In the genomic region with DNA sequence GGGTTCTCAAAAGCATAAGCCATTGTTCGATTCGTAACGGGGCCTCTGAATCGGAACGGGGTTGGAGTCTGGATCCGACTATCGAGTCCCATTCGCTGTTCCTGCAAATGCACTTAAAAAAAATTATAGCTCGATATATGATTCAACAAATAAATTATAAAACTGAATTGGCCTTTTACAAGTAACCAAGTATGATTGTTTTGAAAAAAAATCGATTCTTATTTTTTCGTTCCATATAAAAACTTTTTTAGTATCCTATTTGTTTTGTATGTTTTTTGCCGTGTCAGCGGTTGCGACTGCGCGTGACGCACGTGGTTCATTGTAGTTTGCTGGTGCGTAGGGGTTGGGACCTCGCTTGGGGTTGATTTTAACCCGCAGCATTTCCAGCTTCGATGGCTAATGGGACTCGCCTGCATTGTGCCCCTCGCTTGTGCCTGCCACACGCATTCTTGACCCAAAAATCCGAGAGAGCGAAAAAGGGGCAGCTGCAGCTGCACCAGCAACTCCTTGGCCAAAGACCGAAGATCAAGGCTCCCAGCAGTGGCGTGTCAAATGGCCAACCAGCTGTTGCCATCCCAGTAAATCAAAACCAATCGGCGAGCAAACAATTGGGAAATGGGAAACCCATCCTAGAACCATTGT, we compare ENCODE assay signal across 1 fruit fly cellular context.
TF ChIP-seq lines count a peak whose summit lies in the region.

No protein-coding gene starts in this region.

TF ChIP-seq in whole organism, embryonic, 481 proteins besides CTCF, POLR2A, EP300 and RAD21 (continued from another document and continues in another):
- no peak for TF ChIP-seq sima (GFP tag; optimal IDR thresholded peaks at IDR 0.05; lab: Kevin White, UChicago)
- peak; percentile 66 for TF ChIP-seq Side (GFP tag; optimal IDR thresholded peaks at IDR 0.05; lab: Kevin White, UChicago)
- peak; percentile 6 for TF ChIP-seq CG3163 (GFP tag; optimal IDR thresholded peaks at IDR 0.05; lab: Kevin White, UChicago)
- peak; percentile 44 for TF ChIP-seq Elba2 (GFP tag; optimal IDR thresholded peaks at IDR 0.05; lab: Kevin White, UChicago)
- TF ChIP-seq oc (tag; optimal IDR thresholded peaks at IDR 0.05; lab: Kevin White, UChicago) = peak; percentile 11
- TF ChIP-seq CG10147 (GFP tag; optimal IDR thresholded peaks at IDR 0.05; lab: Kevin White, UChicago) = no peak
- TF ChIP-seq Taf1 (GFP tag; IDR thresholded peaks at IDR 0.05; lab: Robert Waterston, UW) = no peak
- TF ChIP-seq CG15269 (tag; optimal IDR thresholded peaks at IDR 0.05; lab: Kevin White, UChicago) = no peak
- no peak for TF ChIP-seq aop (GFP tag; IDR thresholded peaks at IDR 0.05; lab: Robert Waterston, UW)
- peak; percentile 36 for TF ChIP-seq CG12219 (GFP tag; optimal IDR thresholded peaks at IDR 0.05; lab: Kevin White, UChicago)
- TF ChIP-seq hbn (GFP tag; IDR thresholded peaks at IDR 0.05; lab: Robert Waterston, UW; ENCODE audit: partially characterized antibody) = no peak
- no peak for TF ChIP-seq CG6791 (GFP tag; IDR thresholded peaks at IDR 0.05; lab: Robert Waterston, UW; ENCODE audit: partially characterized antibody)
- TF ChIP-seq CG4730 (GFP tag; IDR thresholded peaks at IDR 0.05; lab: Robert Waterston, UW) = peak; percentile 49; the same call in 1 of the 2 replicates
- no peak for TF ChIP-seq bigmax (GFP tag; optimal IDR thresholded peaks at IDR 0.05; lab: Kevin White, UChicago)
- no peak for TF ChIP-seq wek (GFP tag; optimal IDR thresholded peaks at IDR 0.05; lab: Kevin White, UChicago)
- no peak for TF ChIP-seq Trl (optimal IDR thresholded peaks at IDR 0.05; lab: Kevin White, UChicago)
- peak; percentile 72 for TF ChIP-seq Trl (GFP tag; optimal IDR thresholded peaks at IDR 0.05; lab: Kevin White, UChicago)
- TF ChIP-seq MTF-1 (GFP tag; optimal IDR thresholded peaks at IDR 0.05; lab: Kevin White, UChicago; ENCODE audit: borderline replicate concordance) = no peak
- peak; percentile 64 for TF ChIP-seq CG2202 (tag; optimal IDR thresholded peaks at IDR 0.05; lab: Kevin White, UChicago)
- peak; percentile 47 for TF ChIP-seq pnt (GFP tag; optimal IDR thresholded peaks at IDR 0.05; lab: Kevin White, UChicago)
- TF ChIP-seq CG31388 (GFP tag; optimal IDR thresholded peaks at IDR 0.05; lab: Kevin White, UChicago) = no peak
- TF ChIP-seq hth (optimal IDR thresholded peaks at IDR 0.05; lab: Kevin White, UChicago) = no peak
- no peak for TF ChIP-seq sob (GFP tag; IDR thresholded peaks at IDR 0.05; lab: Robert Waterston, UW)
- TF ChIP-seq CG14965 (GFP tag; optimal IDR thresholded peaks at IDR 0.05; lab: Kevin White, UChicago; ENCODE audit: borderline replicate concordance) = peak; percentile 42
- no peak for TF ChIP-seq CG15479 (GFP tag; optimal IDR thresholded peaks at IDR 0.05; lab: Kevin White, UChicago)
- TF ChIP-seq CG8281 (tag; optimal IDR thresholded peaks at IDR 0.05; lab: Kevin White, UChicago) = no peak
- no peak for TF ChIP-seq Dll (GFP tag; IDR thresholded peaks at IDR 0.05; lab: Robert Waterston, UW; ENCODE audit: partially characterized antibody)
- TF ChIP-seq hb (GFP tag; IDR thresholded peaks at IDR 0.05; lab: Robert Waterston, UW; ENCODE audit: partially characterized antibody) = no peak
- peak in 1 of 2 experiments; percentile 61 for TF ChIP-seq Hr51 (GFP tag; optimal IDR thresholded peaks at IDR 0.05; lab: Kevin White, UChicago)
- no peak for TF ChIP-seq CG16813 (GFP tag; IDR thresholded peaks at IDR 0.05; lab: Robert Waterston, UW; ENCODE audit: partially characterized antibody)
- TF ChIP-seq CoRest (tag; optimal IDR thresholded peaks at IDR 0.05; lab: Kevin White, UChicago) = peak; percentile 63
- peak; percentile 59 for TF ChIP-seq CG10462 (GFP tag; optimal IDR thresholded peaks at IDR 0.05; lab: Kevin White, UChicago)
- TF ChIP-seq ara (GFP tag; IDR thresholded peaks at IDR 0.05; lab: Robert Waterston, UW) = peak; percentile 89
- TF ChIP-seq rib (GFP tag; IDR thresholded peaks at IDR 0.05; lab: Robert Waterston, UW) = no peak
- TF ChIP-seq tgo (GFP tag; IDR thresholded peaks at IDR 0.05; lab: Robert Waterston, UW) = peak; percentile 52; the same call in 1 of the 3 replicates
- no peak for TF ChIP-seq run (tag; optimal IDR thresholded peaks at IDR 0.05; lab: Kevin White, UChicago)
- TF ChIP-seq CG12744 (GFP tag; optimal IDR thresholded peaks at IDR 0.05; lab: Kevin White, UChicago) = peak; percentile 35
- peak; percentile 22 for TF ChIP-seq CG12299 (tag; optimal IDR thresholded peaks at IDR 0.05; lab: Kevin White, UChicago)
- TF ChIP-seq CG14667 (GFP tag; IDR thresholded peaks at IDR 0.05; lab: Robert Waterston, UW) = peak; percentile 54
- TF ChIP-seq Gsc (GFP tag; IDR thresholded peaks at IDR 0.05; lab: Robert Waterston, UW) = no peak
- TF ChIP-seq CG4820 (GFP tag; optimal IDR thresholded peaks at IDR 0.05; lab: Kevin White, UChicago) = peak; percentile 70
- TF ChIP-seq CG8089 (GFP tag; optimal IDR thresholded peaks at IDR 0.05; lab: Kevin White, UChicago) = peak; percentile 59
- TF ChIP-seq jumu (GFP tag; optimal IDR thresholded peaks at IDR 0.05; lab: Kevin White, UChicago) = peak; percentile 66
- TF ChIP-seq cato (GFP tag; optimal IDR thresholded peaks at IDR 0.05; lab: Kevin White, UChicago; ENCODE audit: borderline replicate concordance) = peak; percentile 5
- TF ChIP-seq CG7271 (tag; optimal IDR thresholded peaks at IDR 0.05; lab: Kevin White, UChicago) = no peak
- no peak for TF ChIP-seq Hmx (GFP tag; optimal IDR thresholded peaks at IDR 0.05; lab: Kevin White, UChicago)
- no peak for TF ChIP-seq CG3281 (GFP tag; optimal IDR thresholded peaks at IDR 0.05; lab: Kevin White, UChicago)
- peak; percentile 22 for TF ChIP-seq CG30020 (tag; optimal IDR thresholded peaks at IDR 0.05; lab: Kevin White, UChicago)
- TF ChIP-seq hkb (optimal IDR thresholded peaks at IDR 0.05; lab: Kevin White, UChicago) = no peak
- peak; percentile 64 for TF ChIP-seq hkb (GFP tag; IDR thresholded peaks at IDR 0.05; lab: Robert Waterston, UW)
- no peak for TF ChIP-seq Nf-YA (GFP tag; IDR thresholded peaks at IDR 0.05; lab: Robert Waterston, UW)
- TF ChIP-seq bowl (GFP tag; IDR thresholded peaks at IDR 0.05; lab: Robert Waterston, UW) = no peak
- peak; percentile 64 for TF ChIP-seq CG7786 (GFP tag; optimal IDR thresholded peaks at IDR 0.05; lab: Kevin White, UChicago)
- peak; percentile 19 for TF ChIP-seq ems (GFP tag; optimal IDR thresholded peaks at IDR 0.05; lab: Kevin White, UChicago)
- TF ChIP-seq CG16863 (GFP tag; optimal IDR thresholded peaks at IDR 0.05; lab: Kevin White, UChicago) = peak; percentile 67
- no peak for TF ChIP-seq lbe (GFP tag; optimal IDR thresholded peaks at IDR 0.05; lab: Kevin White, UChicago)
- no peak for TF ChIP-seq CG6175 (GFP tag; IDR thresholded peaks at IDR 0.05; lab: Robert Waterston, UW)
- TF ChIP-seq zen2 (GFP tag; IDR thresholded peaks at IDR 0.05; lab: Robert Waterston, UW; ENCODE audit: partially characterized antibody) = no peak
- TF ChIP-seq Lpt (GFP tag; optimal IDR thresholded peaks at IDR 0.05; lab: Kevin White, UChicago) = no peak
- TF ChIP-seq CG32767 (GFP tag; IDR thresholded peaks at IDR 0.05; lab: Robert Waterston, UW) = 0 out of 2 replicates have a peak, but pooled peaks have one; percentile 24
- TF ChIP-seq CG43689 (GFP tag; IDR thresholded peaks at IDR 0.05; lab: Robert Waterston, UW) = no peak
- no peak for TF ChIP-seq gro (GFP tag; optimal IDR thresholded peaks at IDR 0.05; lab: Kevin White, UChicago)
- no peak for TF ChIP-seq sr (GFP tag; IDR thresholded peaks at IDR 0.05; lab: Robert Waterston, UW)
- TF ChIP-seq sug (tag; optimal IDR thresholded peaks at IDR 0.05; lab: Kevin White, UChicago) = no peak
- TF ChIP-seq Scr (GFP tag; IDR thresholded peaks at IDR 0.05; lab: Robert Waterston, UW; ENCODE audit: partially characterized antibody) = no peak
- peak; percentile 89 for TF ChIP-seq CG31441 (GFP tag; IDR thresholded peaks at IDR 0.05; lab: Robert Waterston, UW)
- no peak for TF ChIP-seq CG13123 (GFP tag; optimal IDR thresholded peaks at IDR 0.05; lab: Kevin White, UChicago)
- 0 out of 2 replicates have a peak, but pooled peaks have one; percentile 20 for TF ChIP-seq CG3847 (GFP tag; IDR thresholded peaks at IDR 0.05; lab: Robert Waterston, UW)
- peak; percentile 41 for TF ChIP-seq CG10654 (GFP tag; optimal IDR thresholded peaks at IDR 0.05; lab: Kevin White, UChicago)
- peak; percentile 95 for TF ChIP-seq CG9727 (GFP tag; optimal IDR thresholded peaks at IDR 0.05; lab: Kevin White, UChicago)
- peak; percentile 60 for TF ChIP-seq org-1 (GFP tag; optimal IDR thresholded peaks at IDR 0.05; lab: Kevin White, UChicago)
- TF ChIP-seq Sry-β (GFP tag; optimal IDR thresholded peaks at IDR 0.05; lab: Kevin White, UChicago) = no peak
- no peak for TF ChIP-seq CG1832 (GFP tag; optimal IDR thresholded peaks at IDR 0.05; lab: Kevin White, UChicago)
- TF ChIP-seq tx (GFP tag; optimal IDR thresholded peaks at IDR 0.05; lab: Kevin White, UChicago) = no peak
- TF ChIP-seq klu (GFP tag; IDR thresholded peaks at IDR 0.05; lab: Robert Waterston, UW) = peak; percentile 36; the same call in 1 of the 2 replicates
- TF ChIP-seq ash1 (GFP tag; optimal IDR thresholded peaks at IDR 0.05; lab: Kevin White, UChicago) = no peak
- peak; percentile 80 for TF ChIP-seq twi (tag; optimal IDR thresholded peaks at IDR 0.05; lab: Kevin White, UChicago)
- no peak for TF ChIP-seq lov (optimal IDR thresholded peaks at IDR 0.05; lab: Kevin White, UChicago)
- TF ChIP-seq lov (GFP tag; IDR thresholded peaks at IDR 0.05; lab: Robert Waterston, UW) = no peak
- TF ChIP-seq Lim3 (GFP tag; IDR thresholded peaks at IDR 0.05; lab: Robert Waterston, UW) = no peak
- TF ChIP-seq seq (GFP tag; IDR thresholded peaks at IDR 0.05; lab: Robert Waterston, UW) = no peak
- TF ChIP-seq CG17328 (GFP tag; IDR thresholded peaks at IDR 0.05; lab: Robert Waterston, UW) = peak; percentile 77
- peak; percentile 3 for TF ChIP-seq gcm2 (GFP tag; optimal IDR thresholded peaks at IDR 0.05; lab: Kevin White, UChicago)
- no peak for TF ChIP-seq B-H1 (GFP tag; IDR thresholded peaks at IDR 0.05; lab: Robert Waterston, UW)
- peak; percentile 53 for TF ChIP-seq dmrt99B (tag; optimal IDR thresholded peaks at IDR 0.05; lab: Kevin White, UChicago)
- TF ChIP-seq CG17359 (tag; optimal IDR thresholded peaks at IDR 0.05; lab: Kevin White, UChicago) = peak; percentile 49
- TF ChIP-seq HmgD (GFP tag; optimal IDR thresholded peaks at IDR 0.05; lab: Kevin White, UChicago) = no peak
- TF ChIP-seq tin (GFP tag; optimal IDR thresholded peaks at IDR 0.05; lab: Kevin White, UChicago) = peak; percentile 59
- no peak for TF ChIP-seq H2.0 (GFP tag; IDR thresholded peaks at IDR 0.05; lab: Robert Waterston, UW)
- no peak for TF ChIP-seq unc-4 (GFP tag; IDR thresholded peaks at IDR 0.05; lab: Robert Waterston, UW; ENCODE audit: partially characterized antibody)
- peak; percentile 84 for TF ChIP-seq CG8924 (tag; optimal IDR thresholded peaks at IDR 0.05; lab: Kevin White, UChicago)
- TF ChIP-seq CG30403 (GFP tag; optimal IDR thresholded peaks at IDR 0.05; lab: Kevin White, UChicago) = peak; percentile 60
- TF ChIP-seq Six4 (GFP tag; optimal IDR thresholded peaks at IDR 0.05; lab: Kevin White, UChicago) = peak; percentile 46
- no peak for TF ChIP-seq Hey (tag; optimal IDR thresholded peaks at IDR 0.05; lab: Kevin White, UChicago)
- TF ChIP-seq CG15011 (GFP tag; optimal IDR thresholded peaks at IDR 0.05; lab: Kevin White, UChicago) = peak; percentile 41
- no peak for TF ChIP-seq CG7357 (GFP tag; IDR thresholded peaks at IDR 0.05; lab: Robert Waterston, UW)
- TF ChIP-seq p53 (GFP tag; optimal IDR thresholded peaks at IDR 0.05; lab: Kevin White, UChicago) = no peak
- no peak for TF ChIP-seq cwo (GFP tag; optimal IDR thresholded peaks at IDR 0.05; lab: Kevin White, UChicago)
- TF ChIP-seq Hr78 (GFP tag; optimal IDR thresholded peaks at IDR 0.05; lab: Kevin White, UChicago) = no peak
- TF ChIP-seq CG12659 (GFP tag; optimal IDR thresholded peaks at IDR 0.05; lab: Kevin White, UChicago) = no peak
- TF ChIP-seq Atf6 (GFP tag; IDR thresholded peaks at IDR 0.05; lab: Robert Waterston, UW) = no peak
- peak; percentile 91 for TF ChIP-seq gsb-n (tag; optimal IDR thresholded peaks at IDR 0.05; lab: Kevin White, UChicago)
- 0 out of 2 replicates have a peak, but pooled peaks have one; percentile 14 for TF ChIP-seq danr (GFP tag; IDR thresholded peaks at IDR 0.05; lab: Robert Waterston, UW)
- TF ChIP-seq CG5245 (GFP tag; optimal IDR thresholded peaks at IDR 0.05; lab: Kevin White, UChicago) = peak; percentile 40
- no peak for TF ChIP-seq schlank (tag; optimal IDR thresholded peaks at IDR 0.05; lab: Kevin White, UChicago)
- peak; percentile 16 for TF ChIP-seq CG2875 (GFP tag; optimal IDR thresholded peaks at IDR 0.05; lab: Kevin White, UChicago)
- TF ChIP-seq Antp (GFP tag; optimal IDR thresholded peaks at IDR 0.05; lab: Kevin White, UChicago) = peak; percentile 40
- peak; percentile 44 for TF ChIP-seq CG3407 (GFP tag; optimal IDR thresholded peaks at IDR 0.05; lab: Kevin White, UChicago)
- peak; percentile 88 for TF ChIP-seq CG10267 (tag; optimal IDR thresholded peaks at IDR 0.05; lab: Kevin White, UChicago)
- TF ChIP-seq CG18262 (tag; optimal IDR thresholded peaks at IDR 0.05; lab: Kevin White, UChicago) = peak; percentile 92
- TF ChIP-seq MESR4 (GFP tag; optimal IDR thresholded peaks at IDR 0.05; lab: Kevin White, UChicago) = no peak
- peak; percentile 71 for TF ChIP-seq CG6813 (GFP tag; optimal IDR thresholded peaks at IDR 0.05; lab: Kevin White, UChicago)
- no peak for TF ChIP-seq Dip2 (GFP tag; IDR thresholded peaks at IDR 0.05; lab: Robert Waterston, UW)
- peak; percentile 70 for TF ChIP-seq tio (GFP tag; optimal IDR thresholded peaks at IDR 0.05; lab: Kevin White, UChicago)
- no peak for TF ChIP-seq CG11247 (GFP tag; IDR thresholded peaks at IDR 0.05; lab: Robert Waterston, UW)
- no peak for TF ChIP-seq GATAe (GFP tag; conservative IDR thresholded peaks at IDR 0.05; lab: Robert Waterston, UW)
- no peak for TF ChIP-seq sc (optimal IDR thresholded peaks at IDR 0.05; lab: Kevin White, UChicago)
- TF ChIP-seq sc (GFP tag; optimal IDR thresholded peaks at IDR 0.05; lab: Kevin White, UChicago) = peak; percentile 25
- no peak for TF ChIP-seq CG18011 (GFP tag; optimal IDR thresholded peaks at IDR 0.05; lab: Kevin White, UChicago)
- no peak for TF ChIP-seq Bteb2 (GFP tag; optimal IDR thresholded peaks at IDR 0.05; lab: Kevin White, UChicago)
- TF ChIP-seq NK7.1 (GFP tag; optimal IDR thresholded peaks at IDR 0.05; lab: Kevin White, UChicago) = peak; percentile 36
- TF ChIP-seq Camta (GFP tag; optimal IDR thresholded peaks at IDR 0.05; lab: Kevin White, UChicago) = peak; percentile 68
- no peak for TF ChIP-seq nom (GFP tag; optimal IDR thresholded peaks at IDR 0.05; lab: Kevin White, UChicago)
- peak; percentile 98 for TF ChIP-seq sens (GFP tag; lab: Kevin White, UChicago)
- no peak for TF ChIP-seq CG11696 (GFP tag; IDR thresholded peaks at IDR 0.05; lab: Robert Waterston, UW)
